Fruit fly (Drosophila melanogaster): ENCODE measurements around the gene cib.

- TF ChIP-seq bigmax (GFP tag; optimal IDR thresholded peaks at IDR 0.05) (no peak), ab (GFP tag; optimal IDR thresholded peaks at IDR 0.05) (no peak), CG8388 (GFP tag; optimal IDR thresholded peaks at IDR 0.05) (no peak), CG4854 (GFP tag; optimal IDR thresholded peaks at IDR 0.05) (no peak), psq (GFP tag; optimal IDR thresholded peaks at IDR 0.05) (no peak), Xrp1 (GFP tag; IDR thresholded peaks at IDR 0.05) (no peak), peb (GFP tag; IDR thresholded peaks at IDR 0.05) (no peak), CG14441 (GFP tag; IDR thresholded peaks at IDR 0.05) (no peak), Abd-B (GFP tag; optimal IDR thresholded peaks at IDR 0.05) (no peak), ro (GFP tag; IDR thresholded peaks at IDR 0.05) (no peak), cwo (GFP tag; optimal IDR thresholded peaks at IDR 0.05) (no peak), CG33557 (GFP tag; optimal IDR thresholded peaks at IDR 0.05) (no peak), maf-S (GFP tag; optimal IDR thresholded peaks at IDR 0.05) (no peak)
Measured at dm6 chrX:4089012-4089649, 16.8 kb upstream of the cib start.
